Fruit fly (Drosophila melanogaster) whole organism, embryonic: ENCODE results near the gene Nmdar2.
A peak's percentile ranks its signal among the peaks of the same experiment; 100 is the strongest.

Experiments
- BtbVII ChIP-seq: fragments of 200-800 bp; sonication (Bioruptor generic); optimal IDR thresholded peaks from 3 replicates; lab custom pipeline; 2017; ENCODE audit warnings: missing biosample characterization, mild to moderate bottlenecking, missing genetic modification characterization
- CG10543 ChIP-seq: fragments of 200-800 bp; sonication (Bioruptor generic); optimal IDR thresholded peaks from 3 replicates; lab custom pipeline; 2017; ENCODE audit warnings: missing biosample characterization, mild to moderate bottlenecking, missing genetic modification characterization, moderate library complexity
- CG11560 ChIP-seq: fragments of 200-800 bp; sonication (Bioruptor generic); IDR thresholded peaks from 3 replicates; pipeline ENCODE4 v1.3.6; 2022; ENCODE audit warnings: missing biosample characterization, missing genetic modification characterization
- CG13775 ChIP-seq: fragments of 200-800 bp; sonication (Bioruptor generic); optimal IDR thresholded peaks from 3 replicates; lab custom pipeline; 2017; ENCODE audit warnings: missing biosample characterization, mild to moderate bottlenecking, missing genetic modification characterization
- CG14441 ChIP-seq: fragments of 200-800 bp; sonication (Bioruptor generic); IDR thresholded peaks from 2 replicates; pipeline ENCODE4 v1.3.6; 2022; ENCODE audit warnings: missing biosample characterization, missing genetic modification characterization
- CG17385 ChIP-seq: fragments of 200-800 bp; sonication (Bioruptor generic); optimal IDR thresholded peaks from 3 replicates; lab custom pipeline; 2018; ENCODE audit warnings: missing biosample characterization, mild to moderate bottlenecking, missing genetic modification characterization
- CG1792 ChIP-seq: fragments of 200-800 bp; sonication (Bioruptor generic); optimal IDR thresholded peaks from 2 replicates; lab custom pipeline; 2016; ENCODE audit warnings: missing biosample characterization, missing genetic modification characterization
- CG18011 ChIP-seq: fragments of 200-800 bp; sonication (Bioruptor generic); optimal IDR thresholded peaks from 2 replicates; lab custom pipeline; 2017; ENCODE audit warnings: missing biosample characterization, missing genetic modification characterization, mild to moderate bottlenecking, moderate library complexity, missing genotype
- CG30020 ChIP-seq: fragments of 200-800 bp; optimal IDR thresholded peaks from 2 replicates; lab custom pipeline; 2019; ENCODE audit warnings: missing biosample characterization, mild to moderate bottlenecking, missing genetic modification characterization, moderate library complexity
- CG3065 ChIP-seq: fragments of 200-800 bp; sonication (Bioruptor generic); optimal IDR thresholded peaks from 2 replicates; lab custom pipeline; 2016; ENCODE audit warnings: missing biosample characterization, missing genetic modification characterization
- CG4360 ChIP-seq: fragments of 200-800 bp; sonication (Bioruptor generic); IDR thresholded peaks from 2 replicates; pipeline ENCODE4 v1.3.6; 2022; ENCODE audit warnings: missing biosample characterization, missing genetic modification characterization
- CG4617 ChIP-seq: fragments of 200-800 bp; sonication (Bioruptor generic); optimal IDR thresholded peaks from 3 replicates; lab custom pipeline; 2016; ENCODE audit warnings: missing biosample characterization, missing genetic modification characterization, borderline replicate concordance
- CG6689 ChIP-seq: fragments of 200-800 bp; sonication (Bioruptor generic); IDR thresholded peaks from 2 replicates; pipeline ENCODE4 v1.3.6; 2022; ENCODE audit warnings: missing biosample characterization, missing genetic modification characterization
- CG8281 ChIP-seq: fragments of 200-800 bp; sonication (Bioruptor generic); optimal IDR thresholded peaks from 2 replicates; lab custom pipeline; 2018; ENCODE audit warnings: missing biosample characterization, mild to moderate bottlenecking, missing genetic modification characterization, moderate library complexity
- CG9437 ChIP-seq: fragments of 200-800 bp; sonication (Bioruptor generic); optimal IDR thresholded peaks from 2 replicates; lab custom pipeline; 2018; ENCODE audit warnings: missing biosample characterization, mild to moderate bottlenecking, missing genetic modification characterization
- CHES-1-like ChIP-seq: fragments of 200-800 bp; sonication (Bioruptor generic); optimal IDR thresholded peaks from 2 replicates; lab custom pipeline; 2016; ENCODE audit warnings: missing biosample characterization, missing genetic modification characterization
- D19A ChIP-seq: fragments of 200-800 bp; optimal IDR thresholded peaks from 3 replicates; lab custom pipeline; 2019; ENCODE audit warnings: missing biosample characterization, mild to moderate bottlenecking, missing genetic modification characterization, moderate library complexity
- Dek ChIP-seq: fragments of 200-800 bp; sonication (Bioruptor generic); optimal IDR thresholded peaks from 3 replicates; lab custom pipeline; 2019; ENCODE audit warnings: missing biosample characterization, mild to moderate bottlenecking, missing genetic modification characterization, moderate library complexity
- Dip3 ChIP-seq: fragments of 200-800 bp; sonication (Bioruptor generic); optimal IDR thresholded peaks from 3 replicates; lab custom pipeline; 2016; ENCODE audit warnings: missing biosample characterization, missing genetic modification characterization
- ERR ChIP-seq: fragments of 200-800 bp; sonication (Bioruptor generic); optimal IDR thresholded peaks from 2 replicates; lab custom pipeline; 2016; ENCODE audit warnings: missing biosample characterization, missing genetic modification characterization
- GATAe ChIP-seq: fragments of 200-800 bp; sonication (Bioruptor generic); conservative IDR thresholded peaks from 2 replicates; pipeline ENCODE4 v1.3.6; 2022; ENCODE audit warnings: missing biosample characterization, missing genetic modification characterization
- Gsc ChIP-seq: fragments of 200-800 bp; sonication (Bioruptor generic); IDR thresholded peaks from 2 replicates; pipeline ENCODE4 v1.3.6; 2022; ENCODE audit warnings: missing biosample characterization, missing genetic modification characterization
- HmgZ ChIP-seq: fragments of 200-800 bp; sonication (Bioruptor generic); optimal IDR thresholded peaks from 2 replicates; lab custom pipeline; 2018; ENCODE audit warnings: missing biosample characterization, mild to moderate bottlenecking, missing genetic modification characterization
- Lim3 ChIP-seq: fragments of 200-800 bp; sonication (Bioruptor generic); IDR thresholded peaks from 2 replicates; pipeline ENCODE4 v1.3.6; 2022; ENCODE audit warnings: missing biosample characterization, missing genetic modification characterization
- Lpt ChIP-seq: fragments of >200 bp; optimal IDR thresholded peaks from 2 replicates; lab custom pipeline; 2018; ENCODE audit warnings: missing biosample characterization, missing genetic modification characterization
- MESR4 ChIP-seq: fragments of 200-800 bp; sonication (Bioruptor generic); optimal IDR thresholded peaks from 2 replicates; lab custom pipeline; 2018; ENCODE audit warnings: missing biosample characterization, mild to moderate bottlenecking, missing genetic modification characterization, moderate library complexity
- Mrtf ChIP-seq: fragments of 200-800 bp; sonication (Bioruptor generic); IDR thresholded peaks from 3 replicates; pipeline ENCODE4 v1.3.6; 2022; ENCODE audit warnings: missing biosample characterization, missing genetic modification characterization
- Spps ChIP-seq: fragments of 200-800 bp; sonication (Bioruptor generic); optimal IDR thresholded peaks from 2 replicates; lab custom pipeline; 2018; ENCODE audit warnings: missing biosample characterization, mild to moderate bottlenecking, missing genetic modification characterization
- Taf1 ChIP-seq: fragments of 200-800 bp; sonication (Bioruptor generic); IDR thresholded peaks from 2 replicates; pipeline ENCODE4 v1.3.6; 2022; ENCODE audit warnings: missing biosample characterization, missing genetic modification characterization
- Tbp ChIP-seq: fragments of >200 bp; optimal IDR thresholded peaks from 2 replicates; lab custom pipeline; 2018; ENCODE audit warnings: missing biosample characterization, missing genetic modification characterization
- ase ChIP-seq: fragments of 200-800 bp; sonication (Bioruptor generic); IDR thresholded peaks from 3 replicates; pipeline ENCODE4 v1.3.6; 2022; ENCODE audit warnings: missing biosample characterization, missing genetic modification characterization
- bigmax ChIP-seq: fragments of 200-800 bp; sonication (Bioruptor generic); optimal IDR thresholded peaks from 2 replicates; lab custom pipeline; 2018; ENCODE audit warnings: missing biosample characterization, mild to moderate bottlenecking, missing genetic modification characterization
- cato ChIP-seq: fragments of 200-800 bp; sonication (Bioruptor generic); optimal IDR thresholded peaks from 2 replicates; lab custom pipeline; 2016; ENCODE audit warnings: missing biosample characterization, missing genetic modification characterization, borderline replicate concordance
- chm ChIP-seq: fragments of 200-800 bp; sonication (Bioruptor generic); IDR thresholded peaks from 2 replicates; pipeline ENCODE4 v1.3.6; 2022; ENCODE audit warnings: missing biosample characterization, missing genetic modification characterization
- crol ChIP-seq: fragments of 200-800 bp; sonication (Bioruptor generic); IDR thresholded peaks from 2 replicates; pipeline ENCODE4 v1.3.6; 2022; ENCODE audit warnings: missing biosample characterization, missing genetic modification characterization
- cwo ChIP-seq: fragments of 200-800 bp; sonication (Bioruptor generic); optimal IDR thresholded peaks from 3 replicates; lab custom pipeline; 2017; ENCODE audit warnings: missing biosample characterization, missing genetic modification characterization, mild to moderate bottlenecking, moderate library complexity, missing genetic modification reagents
- eyg ChIP-seq: fragments of 200-800 bp; sonication (Bioruptor generic); optimal IDR thresholded peaks from 3 replicates; lab custom pipeline; 2016; ENCODE audit warnings: missing biosample characterization, missing genetic modification characterization
- hth ChIP-seq: fragments of >200 bp; optimal IDR thresholded peaks from 2 replicates; lab custom pipeline; 2017; ENCODE audit warnings: inconsistent platforms
- klu ChIP-seq: fragments of 200-800 bp; sonication (Bioruptor generic); IDR thresholded peaks from 2 replicates; pipeline ENCODE4 v1.3.6; 2022; ENCODE audit warnings: missing biosample characterization, missing genetic modification characterization
- nerfin-1 ChIP-seq: fragments of 200-800 bp; sonication (Bioruptor generic); optimal IDR thresholded peaks from 3 replicates; lab custom pipeline; 2019; ENCODE audit warnings: missing biosample characterization, mild to moderate bottlenecking, missing genetic modification characterization, moderate library complexity
- nom ChIP-seq: fragments of 200-800 bp; sonication (Bioruptor generic); optimal IDR thresholded peaks from 2 replicates; lab custom pipeline; 2017; ENCODE audit warnings: missing biosample characterization, missing genetic modification characterization, mild to moderate bottlenecking, moderate library complexity, missing genetic modification reagents
- odd ChIP-seq: fragments of 200-800 bp; sonication (Bioruptor generic); optimal IDR thresholded peaks from 2 replicates; lab custom pipeline; 2017; ENCODE audit warnings: missing biosample characterization, mild to moderate bottlenecking, missing genetic modification characterization
- pan ChIP-seq, 4 experiments: fragments of >200 bp in 3 of 4; fragments of 200-800 bp in 1 of 4; sonication (Bioruptor generic) in 1 of 4; optimal IDR thresholded peaks in 3 of 4; IDR thresholded peaks in 1 of 4; 2 replicates each; pipeline versions ENCODE4 v1.3.6 to Lab custom; 2017 to 2022; ENCODE audit warnings: missing biosample characterization in 2 of 4, missing genetic modification characterization in 2 of 4, mixed read lengths in 1 of 4
- ro ChIP-seq: fragments of 200-800 bp; sonication (Bioruptor generic); IDR thresholded peaks from 2 replicates; pipeline ENCODE4 v1.3.6; 2022; ENCODE audit warnings: missing biosample characterization, missing genetic modification characterization
- sc ChIP-seq, 3 experiments: fragments of >200 bp in 2 of 3; fragments of 200-800 bp in 1 of 3; sonication (Bioruptor generic) in 1 of 3; optimal IDR thresholded peaks; 2 replicates in 2 of 3; 3 replicates in 1 of 3; lab custom pipeline; 2017; ENCODE audit warnings: mild to moderate bottlenecking in 1 of 3, missing biosample characterization in 1 of 3, missing genetic modification characterization in 1 of 3, missing genetic modification reagents in 1 of 3
- tgo ChIP-seq: fragments of 200-800 bp; sonication (Bioruptor generic); IDR thresholded peaks from 3 replicates; pipeline ENCODE4 v1.3.6; 2022; ENCODE audit warnings: missing biosample characterization, missing genetic modification characterization
- tna ChIP-seq: fragments of 200-800 bp; sonication (Bioruptor generic); IDR thresholded peaks from 2 replicates; pipeline ENCODE4 v1.3.6; 2022; ENCODE audit warnings: missing biosample characterization, missing genetic modification characterization; ENCODE audit not compliant: partially characterized antibody
- z ChIP-seq: fragments of 200-800 bp; sonication (Bioruptor generic); IDR thresholded peaks from 3 replicates; pipeline ENCODE4 v1.3.6; 2022; ENCODE audit warnings: missing biosample characterization, missing genetic modification characterization
- zf30C ChIP-seq: fragments of 200-800 bp; sonication (Bioruptor generic); optimal IDR thresholded peaks from 3 replicates; lab custom pipeline; 2018; ENCODE audit warnings: missing biosample characterization, mild to moderate bottlenecking, missing genetic modification characterization
- zfh2 ChIP-seq: fragments of 200-800 bp; sonication (Bioruptor generic); optimal IDR thresholded peaks from 2 replicates; lab custom pipeline; 2016; ENCODE audit warnings: missing biosample characterization, missing genetic modification characterization

Gene Nmdar2

DNA sequence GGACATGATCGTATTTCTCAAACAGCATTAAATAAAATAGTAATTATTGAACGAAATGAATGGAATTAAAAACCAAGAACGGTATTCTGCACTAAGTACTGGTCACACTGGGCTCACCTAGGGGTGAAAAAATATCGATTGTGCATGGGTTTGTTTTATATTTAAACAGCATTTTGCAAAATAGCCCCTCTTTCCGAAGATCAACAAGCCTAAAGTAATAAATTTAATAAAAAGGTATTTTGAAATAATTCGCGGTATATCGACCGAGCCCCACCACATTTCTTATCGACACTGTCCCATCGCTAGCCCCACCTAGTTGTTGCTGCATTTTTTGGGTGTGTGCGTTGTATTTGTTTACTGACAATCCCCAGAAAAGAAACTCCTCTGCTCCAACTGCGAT is 37.0 kb downstream of the Nmdar2 start, which contains the start of gene pck (continued):
- TF ChIP-seq Lim3 (GFP tag; lab: Robert Waterston, UW) (no peak), klu (no peak), MESR4 (peak; percentile 75), Lpt (GFP tag; lab: Kevin White, UChicago) (no peak), tna (GFP tag; lab: Robert Waterston, UW) (no peak), nom (GFP tag; lab: Kevin White, UChicago) (peak; percentile 13), CG1792 (GFP tag; lab: Kevin White, UChicago) (peak; percentile 36), Taf1 (peak; percentile 50), GATAe (no peak), ase (GFP tag; lab: Robert Waterston, UW) (peak; percentile 60; the same call in 2 of the 3 replicates), CG11560 (no peak), chm (peak; percentile 60; the same call in 1 of the 2 replicates), Gsc (GFP tag; lab: Robert Waterston, UW) (no peak), ERR (GFP tag; lab: Kevin White, UChicago) (peak; percentile 60), cwo (GFP tag; lab: Kevin White, UChicago) (peak; percentile 39), CG9437 (GFP tag; lab: Kevin White, UChicago) (peak; percentile 45), tgo (peak; percentile 67), Mrtf (GFP tag; lab: Robert Waterston, UW) (0 out of 3 replicates have a peak, but pooled peaks have one; percentile 10), HmgZ (peak; percentile 61), CG3065 (GFP tag; lab: Kevin White, UChicago) (no peak), CG18011 (GFP tag; lab: Kevin White, UChicago) (peak; percentile 56), pan (optimal IDR thresholded peaks at IDR 0.05; lab: Kevin White, UChicago) (no peak), pan (GFP tag; optimal IDR thresholded peaks at IDR 0.05 in 1 of 2, IDR thresholded peaks at IDR 0.05 in 1 of 2) (peak in 1 of 2 experiments; percentile 70), CG13775 (GFP tag; lab: Kevin White, UChicago) (peak; percentile 69), eyg (GFP tag; lab: Kevin White, UChicago) (no peak), cato (GFP tag; lab: Kevin White, UChicago) (peak; percentile 32), zfh2 (peak; percentile 73), Tbp (GFP tag; lab: Kevin White, UChicago) (no peak), CG4617 (GFP tag; lab: Kevin White, UChicago) (peak; percentile 81), CG10543 (GFP tag; lab: Kevin White, UChicago) (peak; percentile 8), CG30020 (tag; lab: Kevin White, UChicago) (peak; percentile 50), CG8281 (tag; lab: Kevin White, UChicago) (no peak), BtbVII (GFP tag; lab: Kevin White, UChicago) (no peak), CG17385 (GFP tag; lab: Kevin White, UChicago) (no peak), D19A (tag; lab: Kevin White, UChicago) (no peak), ro (GFP tag; lab: Robert Waterston, UW) (no peak), bigmax (GFP tag; lab: Kevin White, UChicago) (no peak), Dek (tag; lab: Kevin White, UChicago) (peak; percentile 14), sc (optimal IDR thresholded peaks at IDR 0.05; lab: Kevin White, UChicago) (no peak), sc (GFP tag; optimal IDR thresholded peaks at IDR 0.05; lab: Kevin White, UChicago) (no peak), Dip3 (peak; percentile 63), crol (no peak), nerfin-1 (tag; lab: Kevin White, UChicago) (peak; percentile 33), CHES-1-like (GFP tag; lab: Kevin White, UChicago) (peak; percentile 22), CG4360 (peak; percentile 32; the same call in 1 of the 2 replicates), zf30C (no peak), CG14441 (peak; percentile 61), odd (GFP tag; lab: Kevin White, UChicago) (no peak), Spps (tag; lab: Kevin White, UChicago) (peak; percentile 31), hth (lab: Kevin White, UChicago) (no peak), CG6689 (GFP tag; lab: Robert Waterston, UW) (peak; percentile 53; the same call in 1 of the 2 replicates), z (no peak)
